Fruit fly (Drosophila melanogaster): ENCODE measurements around the gene Kap-alpha3.

Kap-alpha3 gene

DNA sequence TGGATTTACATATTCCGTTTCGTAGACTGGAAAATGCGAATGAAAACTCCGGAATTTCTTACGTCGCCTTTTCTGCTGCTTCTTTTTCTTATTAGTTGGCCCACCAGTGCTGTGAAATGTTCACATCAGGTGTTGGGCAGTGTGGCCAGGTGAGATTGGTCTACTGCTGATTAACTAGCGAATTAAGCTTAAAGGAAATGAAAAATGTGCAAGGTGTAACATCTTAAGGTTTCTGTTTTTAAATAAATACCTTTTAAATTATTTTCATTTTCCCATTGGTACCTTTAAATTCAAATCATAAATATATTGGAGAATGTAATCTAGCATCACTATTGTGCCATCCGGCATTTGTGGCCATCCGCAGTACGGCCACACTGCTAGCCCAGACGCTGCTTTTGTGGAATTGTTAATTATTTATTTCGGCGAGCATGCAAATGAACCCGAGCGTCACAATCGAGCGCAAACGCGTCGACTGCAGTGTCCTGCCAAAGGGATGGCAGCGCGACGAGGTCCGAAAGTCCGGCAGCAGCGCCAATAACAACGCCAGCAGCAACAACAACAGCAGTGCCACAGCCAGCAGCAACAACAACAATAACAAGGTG is 18.0 kb downstream of the Kap-alpha3 start, which contains the start of the genes AP-1mu and MBD-like (continued):
- 0 out of 2 replicates have a peak, but pooled peaks have one; percentile 34 for TF ChIP-seq chm (GFP tag; IDR thresholded peaks at IDR 0.05)
- TF ChIP-seq CG43689 (GFP tag; IDR thresholded peaks at IDR 0.05), result no peak
- TF ChIP-seq CG10565 (GFP tag; optimal IDR thresholded peaks at IDR 0.05), result no peak
- TF ChIP-seq CG4424 (GFP tag; optimal IDR thresholded peaks at IDR 0.05), result peak; percentile 70
- TF ChIP-seq cad (GFP tag; optimal IDR thresholded peaks at IDR 0.05), result no peak
- TF ChIP-seq CG3726 (GFP tag; IDR thresholded peaks at IDR 0.05), result no peak
- TF ChIP-seq zfh1 (GFP tag; IDR thresholded peaks at IDR 0.05), result peak; percentile 49; the same call in 2 of the 3 replicates
- peak; percentile 33 for TF ChIP-seq caup (GFP tag; optimal IDR thresholded peaks at IDR 0.05; ENCODE audit: severe bottlenecking)
- no peak for TF ChIP-seq nau (GFP tag; optimal IDR thresholded peaks at IDR 0.05)
- no peak for TF ChIP-seq vnd (GFP tag; IDR thresholded peaks at IDR 0.05; ENCODE audit: partially characterized antibody)
- peak; percentile 59 for TF ChIP-seq CG1603 (tag; optimal IDR thresholded peaks at IDR 0.05)
- TF ChIP-seq CG15011 (GFP tag; optimal IDR thresholded peaks at IDR 0.05), result no peak
- TF ChIP-seq Atf3 (GFP tag; optimal IDR thresholded peaks at IDR 0.05), result peak; percentile 65
- 0 out of 3 replicates have a peak, but pooled peaks have one; percentile 7 for TF ChIP-seq ase (GFP tag; IDR thresholded peaks at IDR 0.05)
- TF ChIP-seq dysf (GFP tag; IDR thresholded peaks at IDR 0.05), result peak; percentile 63; the same call in 1 of the 3 replicates
- TF ChIP-seq eve (GFP tag; optimal IDR thresholded peaks at IDR 0.05), result no peak
- no peak for TF ChIP-seq wek (GFP tag; optimal IDR thresholded peaks at IDR 0.05)
- TF ChIP-seq CG17361 (GFP tag; IDR thresholded peaks at IDR 0.05), result peak; percentile 76
- peak; percentile 54 for TF ChIP-seq Ssrp (tag; optimal IDR thresholded peaks at IDR 0.05)
- no peak for TF ChIP-seq aop (GFP tag; IDR thresholded peaks at IDR 0.05)
- TF ChIP-seq Antp (GFP tag; optimal IDR thresholded peaks at IDR 0.05), result peak; percentile 63
- peak; percentile 39 for TF ChIP-seq CG16815 (GFP tag; optimal IDR thresholded peaks at IDR 0.05)
- peak; percentile 10 for TF ChIP-seq kni (GFP tag; optimal IDR thresholded peaks at IDR 0.05)
- peak; percentile 81 for TF ChIP-seq zfh2 (GFP tag; optimal IDR thresholded peaks at IDR 0.05)
- peak; percentile 55 for TF ChIP-seq kay (GFP tag; optimal IDR thresholded peaks at IDR 0.05)
- TF ChIP-seq ewg (GFP tag; optimal IDR thresholded peaks at IDR 0.05), result peak; percentile 58
- TF ChIP-seq CG15514 (GFP tag; optimal IDR thresholded peaks at IDR 0.05), result peak; percentile 66
- TF ChIP-seq CG6813 (GFP tag; optimal IDR thresholded peaks at IDR 0.05), result no peak
- TF ChIP-seq CG11560 (tag; IDR thresholded peaks at IDR 0.05), result no peak
- TF ChIP-seq CG2202 (tag; optimal IDR thresholded peaks at IDR 0.05), result peak; percentile 37
- peak; percentile 75 for TF ChIP-seq vvl (GFP tag; IDR thresholded peaks at IDR 0.05)
- TF ChIP-seq slou (GFP tag; optimal IDR thresholded peaks at IDR 0.05), result peak; percentile 45
- TF ChIP-seq CG10543 (GFP tag; optimal IDR thresholded peaks at IDR 0.05), result peak; percentile 64
- TF ChIP-seq sisA (GFP tag; IDR thresholded peaks at IDR 0.05), result peak; percentile 56
- peak; percentile 65; the same call in 2 of the 3 replicates for TF ChIP-seq ken (GFP tag; IDR thresholded peaks at IDR 0.05)
- peak; percentile 56 for TF ChIP-seq CG4730 (GFP tag; IDR thresholded peaks at IDR 0.05)
- peak; percentile 74 for TF ChIP-seq Camta (GFP tag; optimal IDR thresholded peaks at IDR 0.05)
- peak; percentile 97 for TF ChIP-seq CG10267 (tag; optimal IDR thresholded peaks at IDR 0.05)
- peak; percentile 83 for TF ChIP-seq Ptx1 (GFP tag; IDR thresholded peaks at IDR 0.05)
- TF ChIP-seq HLH54F (GFP tag; optimal IDR thresholded peaks at IDR 0.05), result peak; percentile 80
- peak; percentile 92 for TF ChIP-seq sens (GFP tag)
- TF ChIP-seq MBD-R2 (GFP tag; IDR thresholded peaks at IDR 0.05), result peak; percentile 81
- TF ChIP-seq CG7987 (GFP tag; optimal IDR thresholded peaks at IDR 0.05), result peak; percentile 4
- TF ChIP-seq Lim3 (GFP tag; IDR thresholded peaks at IDR 0.05), result no peak
- TF ChIP-seq insv (GFP tag; optimal IDR thresholded peaks at IDR 0.05), result peak; percentile 68 to 97

All from whole organism, embryonic.